Fruit fly (Drosophila melanogaster): ENCODE data around the gene dia.
A peak's percentile ranks its signal among the peaks of the same experiment; 100 is the strongest.

The dia gene

dm6 chr2L:20758847-20759465 is 1.0 kb downstream of the dia start (continued):
- no peak for TF ChIP-seq Smox (GFP tag; optimal IDR thresholded peaks at IDR 0.05)
- TF ChIP-seq Hr38 (GFP tag; optimal IDR thresholded peaks at IDR 0.05), result no peak
- peak; percentile 84 for TF ChIP-seq CG6276 (GFP tag; optimal IDR thresholded peaks at IDR 0.05)
- TF ChIP-seq CG8319 (GFP tag; optimal IDR thresholded peaks at IDR 0.05), result peak; percentile 19
- peak; percentile 87 for TF ChIP-seq Eip78C (GFP tag)
- TF ChIP-seq esn (GFP tag; optimal IDR thresholded peaks at IDR 0.05), result peak; percentile 67
- TF ChIP-seq CG10669 (GFP tag; optimal IDR thresholded peaks at IDR 0.05), result peak; percentile 70
- peak; percentile 65 for TF ChIP-seq pdm3 (GFP tag; optimal IDR thresholded peaks at IDR 0.05)
- TF ChIP-seq CG1621 (tag; optimal IDR thresholded peaks at IDR 0.05), result no peak
- TF ChIP-seq Hr39 (GFP tag; optimal IDR thresholded peaks at IDR 0.05), result peak; percentile 59
- peak; percentile 70 for TF ChIP-seq dac (GFP tag; optimal IDR thresholded peaks at IDR 0.05)
- peak in 1 of 2 experiments; percentile 81 for TF ChIP-seq salr (GFP tag; optimal IDR thresholded peaks at IDR 0.05)
- TF ChIP-seq CG6792 (GFP tag; optimal IDR thresholded peaks at IDR 0.05), result peak; percentile 29
- TF ChIP-seq eg (GFP tag; IDR thresholded peaks at IDR 0.05), result peak; percentile 86

dm6 chr2L:20759809-20760485 is 2.0 kb downstream of the dia start:
- peak; percentile 33 for TF ChIP-seq CG32006 (GFP tag; optimal IDR thresholded peaks at IDR 0.05)
- TF ChIP-seq CG11294 (GFP tag; IDR thresholded peaks at IDR 0.05), result no peak
- no peak for TF ChIP-seq CG6854 (GFP tag; optimal IDR thresholded peaks at IDR 0.05)
- TF ChIP-seq Met (GFP tag; optimal IDR thresholded peaks at IDR 0.05), result peak; percentile 76
- peak; percentile 26 for TF ChIP-seq Eip93F (GFP tag; optimal IDR thresholded peaks at IDR 0.05)
- no peak for TF ChIP-seq spab (GFP tag; optimal IDR thresholded peaks at IDR 0.05)
- no peak for TF ChIP-seq dac (GFP tag; optimal IDR thresholded peaks at IDR 0.05)
- TF ChIP-seq cyc (GFP tag; optimal IDR thresholded peaks at IDR 0.05), result peak; percentile 65
- TF ChIP-seq CG16779 (tag; optimal IDR thresholded peaks at IDR 0.05), result no peak
- peak; percentile 74 for TF ChIP-seq Sox102F (GFP tag; optimal IDR thresholded peaks at IDR 0.05)
- no peak for TF ChIP-seq CG11762 (GFP tag; optimal IDR thresholded peaks at IDR 0.05; ENCODE audit: insufficient read depth)
- TF ChIP-seq CG31627 (GFP tag; optimal IDR thresholded peaks at IDR 0.05), result peak; percentile 66
- no peak for TF ChIP-seq fd85E (GFP tag; optimal IDR thresholded peaks at IDR 0.05)
- TF ChIP-seq Sox14 (GFP tag; optimal IDR thresholded peaks at IDR 0.05), result peak; percentile 31
- TF ChIP-seq pdm3 (GFP tag; optimal IDR thresholded peaks at IDR 0.05), result peak; percentile 55
- TF ChIP-seq esn (GFP tag; optimal IDR thresholded peaks at IDR 0.05), result peak; percentile 78
- TF ChIP-seq Hr39 (GFP tag; optimal IDR thresholded peaks at IDR 0.05), result peak; percentile 73
- no peak for TF ChIP-seq Hr38 (GFP tag; optimal IDR thresholded peaks at IDR 0.05)
- no peak for TF ChIP-seq dsx (GFP tag; optimal IDR thresholded peaks at IDR 0.05; ENCODE audit: poor library complexity, severe bottlenecking)
- no peak for TF ChIP-seq CG8319 (GFP tag; optimal IDR thresholded peaks at IDR 0.05)
- peak; percentile 48 for TF ChIP-seq Eip75B (GFP tag; optimal IDR thresholded peaks at IDR 0.05)
- no peak for TF ChIP-seq CG9139 (GFP tag; optimal IDR thresholded peaks at IDR 0.05)
- no peak for TF ChIP-seq CG3032 (tag; optimal IDR thresholded peaks at IDR 0.05)
- no peak for TF ChIP-seq CG1621 (tag; optimal IDR thresholded peaks at IDR 0.05)
- TF ChIP-seq Blimp-1 (GFP tag; optimal IDR thresholded peaks at IDR 0.05), result peak; percentile 39
- peak; percentile 44 for TF ChIP-seq CG11902 (GFP tag; optimal IDR thresholded peaks at IDR 0.05)
- TF ChIP-seq Sox15 (GFP tag; optimal IDR thresholded peaks at IDR 0.05), result peak; percentile 29
- TF ChIP-seq CG6276 (GFP tag; optimal IDR thresholded peaks at IDR 0.05), result peak; percentile 17
- peak; percentile 80 for TF ChIP-seq Eip78C (GFP tag)
- TF ChIP-seq CG6792 (GFP tag; optimal IDR thresholded peaks at IDR 0.05), result peak; percentile 58
- peak; percentile 17 for TF ChIP-seq CG10631 (GFP tag; optimal IDR thresholded peaks at IDR 0.05)
- TF ChIP-seq CG8632 (GFP tag; optimal IDR thresholded peaks at IDR 0.05), result no peak
- TF ChIP-seq Hr4 (GFP tag; optimal IDR thresholded peaks at IDR 0.05), result peak; percentile 17
- no peak for TF ChIP-seq CG10669 (GFP tag; optimal IDR thresholded peaks at IDR 0.05)
- peak; percentile 7 for TF ChIP-seq CG4318 (GFP tag; optimal IDR thresholded peaks at IDR 0.05)
- no peak for TF ChIP-seq Lpt (GFP tag; optimal IDR thresholded peaks at IDR 0.05)
- peak; percentile 28 for TF ChIP-seq OdsH (GFP tag; optimal IDR thresholded peaks at IDR 0.05)
- TF ChIP-seq CG6808 (GFP tag; optimal IDR thresholded peaks at IDR 0.05), result no peak
- no peak for TF ChIP-seq net (GFP tag; optimal IDR thresholded peaks at IDR 0.05)
- TF ChIP-seq achi (GFP tag; optimal IDR thresholded peaks at IDR 0.05), result peak; percentile 57
- TF ChIP-seq CG8119 (GFP tag; IDR thresholded peaks at IDR 0.05), result peak; percentile 15; the same call in 1 of the 3 replicates
- TF ChIP-seq lz (GFP tag; optimal IDR thresholded peaks at IDR 0.05), result peak; percentile 67
- TF ChIP-seq CG6163 (GFP tag; IDR thresholded peaks at IDR 0.05), result 0 out of 3 replicates have a peak, but pooled peaks have one; percentile 20
